Fruit fly (Drosophila melanogaster) whole organism, larva: ENCODE measurements around the gene CG31220.
A peak's percentile ranks its signal among the peaks of the same experiment; 100 is the strongest.

Source experiments
- noc ChIP-seq: fragments of 200-800 bp; sonication (Bioruptor generic); optimal IDR thresholded peaks from 3 replicates; lab custom pipeline; 2019; ENCODE audit warnings: missing biosample characterization, mild to moderate bottlenecking, missing genetic modification characterization, moderate library complexity

Gene CG31220

DNA sequence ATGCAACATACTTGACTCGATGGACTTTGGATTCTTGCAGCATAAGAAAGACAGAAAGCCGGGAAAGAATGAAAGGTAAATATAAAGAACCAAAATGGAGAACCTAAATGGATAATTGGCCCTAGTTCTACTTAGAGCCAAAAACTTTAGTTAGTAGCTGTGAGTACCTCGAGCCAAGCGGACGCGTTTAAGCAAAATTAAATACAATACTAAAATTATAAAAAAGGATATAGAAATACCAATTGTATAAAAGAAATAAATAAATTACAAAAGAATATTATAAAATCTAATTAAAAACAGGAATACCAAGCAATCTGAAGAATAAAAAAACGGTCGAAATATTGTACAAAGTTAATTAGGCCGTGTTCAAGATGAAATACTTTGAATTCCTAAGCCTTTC, 13.6 kb upstream of the CG31220 start, which contains the start of gene CG34138:
Gene CG34138 (plus strand): TSS at position 301 of the 400 bp plus-strand sequence.
- no peak for TF ChIP-seq noc (tag; lab: Kevin White, UChicago)

DNA sequence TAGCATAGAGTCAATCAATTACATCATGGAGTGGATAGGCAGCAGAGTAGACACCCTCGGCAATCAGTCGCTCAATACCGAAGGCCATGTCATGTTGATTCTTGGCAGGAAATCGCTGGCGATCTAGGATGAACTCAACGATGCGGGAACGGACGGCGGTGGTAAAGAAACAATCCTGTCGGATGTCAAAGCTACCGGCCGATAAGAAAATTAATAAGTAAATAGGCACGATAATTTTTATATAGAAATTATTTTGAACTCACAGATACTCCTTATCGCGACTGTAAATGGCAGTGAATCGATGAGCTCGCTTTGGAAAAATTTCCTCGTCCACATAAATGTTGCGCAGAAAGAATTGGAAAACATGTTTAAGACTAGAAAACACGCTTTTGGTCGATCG, 10.3 kb upstream of the CG31220 start:
- no peak for TF ChIP-seq noc (tag; lab: Kevin White, UChicago)

DNA sequence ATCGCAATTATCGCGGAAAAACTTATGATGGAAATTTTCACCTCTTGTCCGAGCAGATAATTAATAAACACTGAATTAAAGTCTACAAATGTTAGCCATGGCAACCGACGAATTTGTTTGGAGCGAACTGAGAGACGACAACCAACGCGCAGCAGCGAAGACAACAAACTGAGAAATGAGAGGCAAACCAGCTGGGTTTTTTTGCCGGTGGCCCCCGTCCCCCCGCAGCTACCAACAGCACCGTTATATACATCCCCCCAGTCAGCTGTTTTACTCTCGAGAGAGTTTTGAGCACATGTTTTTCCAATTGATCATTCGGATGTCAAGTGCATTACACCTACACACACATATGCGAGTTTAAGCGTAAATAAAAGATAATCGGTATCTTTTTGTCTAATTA, 7.2 kb upstream of the CG31220 start:
- no peak for TF ChIP-seq noc (tag; lab: Kevin White, UChicago)

DNA sequence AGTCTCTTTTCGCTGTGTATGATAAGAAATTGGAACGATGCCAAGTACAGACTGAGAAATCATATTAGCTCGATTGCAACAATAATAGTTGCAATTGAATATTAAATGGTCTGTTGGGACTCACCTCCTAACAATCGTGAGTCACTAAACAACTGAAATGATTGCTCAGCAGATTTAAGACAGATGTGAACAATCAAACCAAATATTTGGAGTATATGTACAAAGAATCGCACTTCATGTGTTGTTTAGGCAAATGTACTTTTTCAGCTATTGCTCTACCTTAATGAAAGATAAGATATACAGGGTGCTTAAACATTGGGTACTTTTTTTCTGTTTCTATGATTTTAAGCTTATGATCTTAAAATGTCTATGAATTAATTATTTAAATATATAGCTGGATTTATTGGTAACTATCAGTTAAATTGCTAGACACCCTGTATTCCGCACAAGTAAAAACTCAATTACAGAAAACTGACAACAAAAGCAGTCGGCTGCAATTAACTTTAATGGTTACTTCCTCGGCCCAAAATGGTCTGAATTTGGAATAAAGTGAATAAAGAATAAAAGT, 6.7 kb upstream of the CG31220 start:
- TF ChIP-seq noc (tag; lab: Kevin White, UChicago): peak; percentile 90

dm6 chr3R:19642092-19642892, 6.0 kb upstream of the CG31220 start, which contains the start of gene subdued:
TSS of gene subdued (minus strand) at chr3R:19642722.
- TF ChIP-seq noc (tag; lab: Kevin White, UChicago): no peak

DNA sequence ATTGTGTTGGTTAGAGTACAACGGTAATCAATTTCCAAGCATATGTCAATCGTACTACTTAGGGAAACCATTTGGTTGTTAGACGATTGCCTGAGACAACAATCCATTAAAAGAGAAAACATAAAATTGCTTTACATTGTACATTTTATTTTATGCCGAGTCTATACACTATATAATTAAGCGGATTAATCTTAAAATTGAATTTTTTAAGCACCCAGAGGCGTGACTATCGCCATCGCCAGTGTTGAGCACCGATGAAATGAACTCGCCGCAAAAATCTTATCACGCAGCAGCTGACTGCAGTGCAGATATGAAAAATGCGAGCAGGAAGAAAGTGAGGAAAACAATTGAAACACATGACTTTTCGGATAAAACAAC, 5.4 kb upstream of the CG31220 start:
- no peak for TF ChIP-seq noc (tag; lab: Kevin White, UChicago)

- TF ChIP-seq noc (tag; lab: Kevin White, UChicago): peak; percentile 70
Measured at dm6 chr3R:19644094-19644900, 4.0 kb upstream of the CG31220 start, which contains the start of gene Vha13. TSS of gene Vha13 (minus strand) at chr3R:19644386.

dm6 chr3R:19644901-19645204, 3.4 kb upstream of the CG31220 start, which contains the start of gene Nup58:
TSS of gene Nup58 (plus strand) at chr3R:19645026.
- no peak for TF ChIP-seq noc (tag; lab: Kevin White, UChicago)

dm6 chr3R:19650718-19651117, 2.4 kb downstream of the CG31220 start, which contains the start of gene CG31219:
TSS of gene CG31219 (plus strand) at chr3R:19651018.
- TF ChIP-seq noc (tag; lab: Kevin White, UChicago): no peak

DNA sequence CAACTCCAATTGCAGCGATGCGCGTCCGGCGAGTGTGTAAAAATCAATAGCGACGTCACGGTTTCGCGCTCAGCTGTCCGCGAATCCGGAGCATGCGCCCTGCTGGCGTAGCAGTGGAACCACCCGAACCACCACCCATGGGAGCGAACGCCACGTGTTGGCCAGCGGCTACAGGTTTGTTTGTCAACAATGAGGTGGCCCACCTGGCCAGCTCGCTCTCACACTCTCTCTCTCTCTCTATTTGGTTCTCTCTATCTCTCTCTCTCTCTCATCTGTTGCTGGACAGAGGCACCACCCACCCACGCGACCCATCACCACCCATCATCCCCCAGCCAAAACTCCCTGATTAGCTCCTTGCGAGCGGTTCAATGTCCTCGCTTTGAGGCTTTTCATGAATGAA, 8.2 kb downstream of the CG31220 start:
- no peak for TF ChIP-seq noc (tag; lab: Kevin White, UChicago)

dm6 chr3R:19657235-19657634, 8.9 kb downstream of the CG31220 start:
- TF ChIP-seq noc (tag; lab: Kevin White, UChicago): no peak

- no peak for TF ChIP-seq noc (tag; lab: Kevin White, UChicago)
Measured at dm6 chr3R:19657766-19658165, 9.5 kb downstream of the CG31220 start, which contains the start of gene CG6184. TSS of gene CG6184 (minus strand) at chr3R:19657866.

dm6 chr3R:19659448-19659847, 11.2 kb downstream of the CG31220 start, which contains the start of gene ort:
TSS of gene ort (plus strand) at chr3R:19659748.
- no peak for TF ChIP-seq noc (tag; lab: Kevin White, UChicago)

dm6 chr3R:19664713-19665112, 16.4 kb downstream of the CG31220 start, which contains the start of gene CG7432:
TSS of gene CG7432 (plus strand) at chr3R:19665007.
- no peak for TF ChIP-seq noc (tag; lab: Kevin White, UChicago)

DNA sequence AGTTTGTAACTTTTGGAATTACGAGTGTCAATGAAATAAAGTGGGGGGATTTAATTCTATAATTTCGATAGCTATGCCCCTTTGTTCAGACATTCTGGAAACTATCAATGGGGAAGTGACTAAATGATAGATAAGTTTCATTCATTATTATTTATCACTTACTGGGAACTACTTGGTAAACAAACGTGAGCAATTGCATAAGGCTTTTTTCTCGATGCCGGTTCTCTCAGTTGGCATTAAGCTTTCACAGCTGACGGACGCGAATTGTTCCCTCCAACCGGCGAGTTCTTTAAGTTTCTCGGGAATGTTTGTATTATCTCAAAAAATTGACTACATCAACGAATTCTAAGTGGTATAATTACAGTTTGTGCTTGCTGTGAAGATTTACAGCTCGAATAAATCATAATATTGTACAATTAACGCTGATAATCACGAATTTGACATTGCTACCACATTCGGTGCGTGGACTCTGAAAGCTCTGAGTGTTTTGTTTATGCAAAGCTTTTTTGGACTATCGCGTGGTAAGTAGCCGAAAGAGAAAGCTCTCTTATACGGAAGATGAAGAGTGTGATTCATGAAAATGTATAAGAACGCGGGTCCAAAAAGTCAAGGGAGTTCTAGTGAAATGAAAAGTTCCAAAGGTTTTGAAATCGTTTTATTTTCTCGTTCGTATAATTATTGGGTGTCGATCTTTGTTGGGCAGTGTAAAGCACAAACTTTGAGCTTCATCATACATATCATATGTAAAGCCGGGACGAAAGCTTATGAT, 23.1 kb downstream of the CG31220 start, which contains the start of gene Naam:
Gene Naam (plus strand): TSS at position 228 of the 769 bp plus-strand sequence.
- TF ChIP-seq noc (tag; lab: Kevin White, UChicago): peak; percentile 81
